Worm (Caenorhabditis elegans) whole organism, dauer: ENCODE data around the gene D1046.4.

Experiments used
- unc-62 ChIP-seq: sonication (generic microtip); optimal IDR thresholded peaks from 2 replicates; lab custom pipeline; 2017; ENCODE audit warnings: missing biosample characterization, missing genetic modification reagents, missing genetic modification characterization

D1046.4 gene

ce11 chrIV:8925990-8926389 lies 7.7 kb upstream of the D1046.4 start, which contains the start of the genes D1046.2 and cfim-2:
TSS of gene D1046.2 (minus strand) at chrIV:8926067.
TSS of gene cfim-2 (plus strand) at chrIV:8926324.
- TF ChIP-seq unc-62 (GFP tag; lab: Kevin White, UChicago) = no peak

ce11 chrIV:8926511-8926910 lies 7.2 kb upstream of the D1046.4 start:
- TF ChIP-seq unc-62 (GFP tag; lab: Kevin White, UChicago) = no peak

- no peak for TF ChIP-seq unc-62 (GFP tag; lab: Kevin White, UChicago)
Observed at ce11 chrIV:8927093-8927492, 6.6 kb upstream of the D1046.4 start.

- no peak for TF ChIP-seq unc-62 (GFP tag; lab: Kevin White, UChicago)
Observed at ce11 chrIV:8929942-8930492, 3.7 kb upstream of the D1046.4 start, which contains the start of the genes D1046.18 and slc-25A26. TSS of gene D1046.18 (plus strand) at chrIV:8930242. TSS of gene slc-25A26 (plus strand) at chrIV:8930442.

DNA sequence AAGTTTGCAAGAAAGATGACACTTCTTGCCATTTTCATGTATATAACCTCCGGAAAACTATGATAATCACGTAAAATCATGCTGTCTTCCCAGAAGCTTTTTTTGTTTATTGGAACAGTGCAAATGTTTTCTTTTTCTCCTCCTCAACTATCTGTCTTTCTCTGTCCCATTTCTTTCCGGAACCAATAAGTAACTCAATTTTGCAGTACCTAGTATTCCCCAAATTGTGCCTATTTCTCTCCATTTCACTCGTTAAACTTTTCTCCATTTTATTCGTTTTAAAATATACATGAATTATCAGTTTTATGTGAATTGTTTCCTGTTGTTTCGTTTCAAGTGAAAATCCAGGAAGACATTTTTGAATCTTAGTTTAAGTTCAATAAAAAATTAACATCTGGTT lies 9.8 kb downstream of the D1046.4 start:
- TF ChIP-seq unc-62 (GFP tag; lab: Kevin White, UChicago) = no peak

- TF ChIP-seq unc-62 (GFP tag; lab: Kevin White, UChicago) = no peak
Observed at ce11 chrIV:8947146-8947545, 13.5 kb downstream of the D1046.4 start.

ce11 chrIV:8949078-8950039 lies 15.7 kb downstream of the D1046.4 start:
- no peak for TF ChIP-seq unc-62 (GFP tag; lab: Kevin White, UChicago)

ce11 chrIV:8951953-8952567 lies 18.4 kb downstream of the D1046.4 start:
- TF ChIP-seq unc-62 (GFP tag; lab: Kevin White, UChicago) = no peak

- TF ChIP-seq unc-62 (GFP tag; lab: Kevin White, UChicago) = no peak
Observed at ce11 chrIV:8954126-8954525, 20.5 kb downstream of the D1046.4 start.

- no peak for TF ChIP-seq unc-62 (GFP tag; lab: Kevin White, UChicago)
Observed at ce11 chrIV:8956189-8956588, 22.5 kb downstream of the D1046.4 start, which contains the start of gene tpra-1. TSS of gene tpra-1 (plus strand) at chrIV:8956489.

ce11 chrIV:8965883-8966282 lies 32.2 kb downstream of the D1046.4 start, which contains the start of gene C53B4.2:
TSS of gene C53B4.2 (plus strand) at chrIV:8966183.
- TF ChIP-seq unc-62 (GFP tag; lab: Kevin White, UChicago) = no peak

DNA sequence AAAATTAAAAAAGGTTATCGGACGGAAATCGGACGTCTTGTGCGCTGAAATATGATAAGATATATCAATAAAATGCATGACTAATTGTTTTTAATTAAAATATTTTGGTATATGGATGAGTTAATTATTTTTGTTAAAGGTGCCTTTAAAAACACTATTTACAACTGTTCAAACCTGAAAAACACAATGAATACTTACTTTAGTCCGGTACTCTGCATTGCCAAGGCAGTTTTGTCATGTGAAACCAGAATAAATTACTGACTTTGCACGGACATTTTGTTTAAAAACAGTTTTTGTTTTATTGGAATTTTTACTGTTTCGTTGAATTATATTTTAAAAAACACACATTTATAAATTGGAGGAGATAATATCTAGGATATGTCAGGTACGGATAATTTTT lies 34.3 kb downstream of the D1046.4 start, which contains the start of gene suex-2:
suex-2 (plus strand) TSS at position 301 of the 400 bp plus-strand sequence.
- no peak for TF ChIP-seq unc-62 (GFP tag; lab: Kevin White, UChicago)

DNA sequence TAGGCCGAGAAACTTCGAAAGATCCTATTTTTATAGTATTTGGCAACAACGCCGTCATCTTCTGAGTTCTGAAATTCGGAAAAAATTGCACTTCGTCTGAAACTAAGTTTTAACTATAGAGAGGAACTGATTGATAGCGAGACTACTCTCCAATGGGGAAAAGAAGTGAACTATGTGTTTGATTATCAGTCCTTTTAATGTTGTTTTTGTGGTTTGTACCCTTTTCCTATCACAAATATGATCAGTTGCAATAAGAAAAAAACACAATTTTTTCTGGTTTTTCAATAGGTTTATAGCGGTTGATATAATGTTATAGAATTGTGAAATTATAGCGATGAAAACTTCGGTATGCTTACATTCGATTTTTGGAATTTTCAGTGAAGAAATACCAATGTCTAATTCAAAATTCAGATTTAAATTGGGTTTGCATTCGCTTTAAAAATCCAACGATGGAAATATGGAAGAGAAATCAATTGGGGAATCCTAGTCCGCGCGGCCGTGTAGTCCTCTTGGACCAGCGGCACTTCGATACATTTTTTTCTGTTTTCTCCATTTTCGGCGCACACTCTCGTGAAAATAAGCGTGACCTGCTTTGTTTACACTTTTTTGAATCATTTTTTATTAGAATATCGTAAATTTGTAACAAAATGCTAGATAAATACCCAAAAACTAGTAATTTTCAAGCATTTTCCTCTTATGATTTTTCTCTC lies 39.7 kb downstream of the D1046.4 start, which contains the start of gene C53B4.3:
C53B4.3 (minus strand) TSS at position 464 of the 710 bp plus-strand sequence.
- no peak for TF ChIP-seq unc-62 (GFP tag; lab: Kevin White, UChicago)

- no peak for TF ChIP-seq unc-62 (GFP tag; lab: Kevin White, UChicago)
Observed at ce11 chrIV:8974543-8975330, 41.1 kb downstream of the D1046.4 start.
